Worm (Caenorhabditis elegans) whole organism, L1 larva: ENCODE measurements around the gene oma-2.
A peak's percentile ranks its signal among the peaks of the same experiment; 100 is the strongest.

ENCODE experiments used
- C16A3.4 ChIP-seq: fragments of 150-350 bp; optimal IDR thresholded peaks from 2 replicates; lab custom pipeline; 2014; ENCODE audit warnings: missing biosample characterization, missing genetic modification characterization
- Y116A8C.19 ChIP-seq: sonication (generic microtip); optimal IDR thresholded peaks from 2 replicates; lab custom pipeline; 2016; ENCODE audit warnings: missing compliant biosample characterization, missing genetic modification characterization, borderline replicate concordance
- alr-1 ChIP-seq: fragments of 200-800 bp; sonication (Bioruptor generic); optimal IDR thresholded peaks from 2 replicates; lab custom pipeline; 2018; ENCODE audit warnings: borderline replicate concordance, mild to moderate bottlenecking, missing genetic modification characterization, missing compliant biosample characterization
- aly-2 ChIP-seq: fragments of 150-350 bp; optimal IDR thresholded peaks from 2 replicates; lab custom pipeline; 2014; ENCODE audit warnings: missing biosample characterization, missing genetic modification characterization
- blmp-1 ChIP-seq: fragments of 150-350 bp; optimal IDR thresholded peaks from 2 replicates; lab custom pipeline; 2014; ENCODE audit warnings: missing biosample characterization, missing genetic modification characterization
- ceh-90 ChIP-seq: sonication (generic microtip); optimal IDR thresholded peaks from 2 replicates; lab custom pipeline; 2016; ENCODE audit warnings: missing genetic modification characterization, missing compliant biosample characterization
- ces-1 ChIP-seq: fragments of 150-350 bp; optimal IDR thresholded peaks from 2 replicates; lab custom pipeline; 2014; ENCODE audit warnings: missing biosample characterization, missing genetic modification reagents, missing genetic modification characterization
- dpl-1 ChIP-seq, 3 experiments: fragments of 150-350 bp in 2 of 3; sonication (generic microtip) in 1 of 3; optimal IDR thresholded peaks; 2 replicates each; lab custom pipeline; 2014 to 2017; ENCODE audit warnings: missing biosample characterization in 3 of 3, missing genetic modification characterization in 3 of 3, missing genetic modification reagents in 3 of 3
- efl-1 ChIP-seq, 4 experiments: fragments of 150-350 bp; optimal IDR thresholded peaks in 3 of 4; peaks in 1 of 4; 1 replicate in 1 of 4; 2 replicates in 3 of 4; lab custom pipeline; 2014; ENCODE audit warnings: missing biosample characterization in 2 of 4, missing genetic modification characterization in 2 of 4, missing genetic modification reagents in 2 of 4
- elt-3 ChIP-seq, 6 experiments: fragments of 150-350 bp in 1 of 6; sonication (generic microtip); optimal IDR thresholded peaks; 2 replicates each; lab custom pipeline; 2017 to 2018; ENCODE audit warnings: missing biosample characterization in 6 of 6, missing genetic modification characterization in 6 of 6, inconsistent platforms in 1 of 6
- fos-1 ChIP-seq: fragments of 150-350 bp; optimal IDR thresholded peaks from 2 replicates; lab custom pipeline; 2014; ENCODE audit warnings: missing biosample characterization, missing genetic modification characterization
- grh-1 ChIP-seq: fragments of 200-800 bp; sonication (Bioruptor generic); IDR thresholded peaks from 2 replicates; pipeline ENCODE4 v1.3.6; 2022; ENCODE audit warnings: missing genetic modification reagents, missing genetic modification characterization, missing compliant biosample characterization
- hlh-17 ChIP-seq: fragments of 200-800 bp; sonication (Bioruptor generic); optimal IDR thresholded peaks from 2 replicates; lab custom pipeline; 2018; ENCODE audit warnings: missing genetic modification characterization, mild to moderate bottlenecking, missing compliant biosample characterization, moderate library complexity, borderline replicate concordance
- hlh-4 ChIP-seq: sonication (generic microtip); optimal IDR thresholded peaks from 2 replicates; lab custom pipeline; 2016; ENCODE audit warnings: mild to moderate bottlenecking, missing genetic modification characterization, missing compliant biosample characterization
- irx-1 ChIP-seq: sonication (generic microtip); optimal IDR thresholded peaks from 2 replicates; lab custom pipeline; 2016; ENCODE audit warnings: missing genetic modification characterization, missing compliant biosample characterization
- isw-1 ChIP-seq: fragments of 200-800 bp; sonication (Bioruptor generic); IDR thresholded peaks from 2 replicates; pipeline ENCODE4 v1.3.6; 2022; ENCODE audit warnings: missing genetic modification characterization, missing compliant biosample characterization
- lin-13 ChIP-seq: fragments of 150-350 bp; optimal IDR thresholded peaks from 2 replicates; lab custom pipeline; 2014; ENCODE audit warnings: missing biosample characterization, missing genetic modification reagents, missing genetic modification characterization
- lin-14 ChIP-seq: fragments of 200-800 bp; sonication (Bioruptor generic); optimal IDR thresholded peaks from 2 replicates; lab custom pipeline; 2018; ENCODE audit warnings: mild to moderate bottlenecking, missing genetic modification characterization, moderate library complexity, missing compliant biosample characterization
- lin-15B ChIP-seq: fragments of 150-350 bp; sonication (generic microtip); optimal IDR thresholded peaks from 3 replicates; lab custom pipeline; 2014; ENCODE audit warnings: missing biosample characterization, missing genetic modification characterization
- lin-35 ChIP-seq, 2 experiments: fragments of 150-350 bp; optimal IDR thresholded peaks; 2 replicates each; lab custom pipeline; 2014; ENCODE audit warnings: missing biosample characterization in 2 of 2, missing genetic modification characterization in 2 of 2, missing genetic modification reagents in 2 of 2
- lin-39 ChIP-seq: fragments of 150-350 bp; optimal IDR thresholded peaks from 2 replicates; lab custom pipeline; 2014; ENCODE audit warnings: missing biosample characterization, missing genetic modification reagents, missing genetic modification characterization
- lsy-2 ChIP-seq, 2 experiments: fragments of 150-350 bp; optimal IDR thresholded peaks; 2 replicates each; lab custom pipeline; 2014; ENCODE audit warnings: missing biosample characterization in 2 of 2, missing genetic modification characterization in 2 of 2
- mdl-1 ChIP-seq, 2 experiments: fragments of 150-350 bp; optimal IDR thresholded peaks; 2 replicates each; lab custom pipeline; 2014 to 2017; ENCODE audit warnings: missing biosample characterization in 2 of 2, missing genetic modification characterization in 2 of 2, inconsistent platforms in 1 of 2
- nhr-12 ChIP-seq: sonication (generic microtip); optimal IDR thresholded peaks from 2 replicates; lab custom pipeline; 2017; ENCODE audit warnings: missing biosample characterization, missing genetic modification characterization
- nhr-19 ChIP-seq: fragments of 200-800 bp; sonication (Bioruptor generic); conservative IDR thresholded peaks from 2 replicates; pipeline ENCODE4 v1.3.6; 2022; ENCODE audit warnings: missing genetic modification characterization, missing compliant biosample characterization
- nhr-20 ChIP-seq: sonication (generic microtip); optimal IDR thresholded peaks from 2 replicates; lab custom pipeline; 2016; ENCODE audit warnings: mild to moderate bottlenecking, missing genetic modification characterization, missing compliant biosample characterization
- nhr-47 ChIP-seq: sonication (generic microtip); optimal IDR thresholded peaks from 2 replicates; lab custom pipeline; 2016; ENCODE audit warnings: mild to moderate bottlenecking, missing genetic modification characterization, moderate library complexity, missing compliant biosample characterization
- nhr-71 ChIP-seq: sonication (generic microtip); optimal IDR thresholded peaks from 2 replicates; lab custom pipeline; 2016; ENCODE audit warnings: mild to moderate bottlenecking, missing genetic modification characterization, moderate library complexity, missing compliant biosample characterization
- nhr-76 ChIP-seq: sonication (generic microtip); optimal IDR thresholded peaks from 2 replicates; lab custom pipeline; 2017; ENCODE audit warnings: missing biosample characterization, missing genetic modification characterization
- nhr-85 ChIP-seq: sonication (generic microtip); peaks from one replicate; lab custom pipeline; 2016; ENCODE audit warnings: missing genetic modification characterization, inconsistent platforms, missing compliant biosample characterization
- nhr-90 ChIP-seq: sonication (generic microtip); optimal IDR thresholded peaks from 2 replicates; lab custom pipeline; 2016; ENCODE audit warnings: mild to moderate bottlenecking, missing genetic modification characterization, missing compliant biosample characterization; ENCODE audit not compliant: poor library complexity
- pag-3 ChIP-seq: sonication (generic microtip); optimal IDR thresholded peaks from 2 replicates; lab custom pipeline; 2017; ENCODE audit warnings: missing genetic modification characterization, mild to moderate bottlenecking, missing compliant biosample characterization, antibody characterized with exemption, borderline replicate concordance; ENCODE audit not compliant: insufficient read depth
- snpc-4 ChIP-seq: fragments of 150-350 bp; optimal IDR thresholded peaks from 2 replicates; lab custom pipeline; 2014; ENCODE audit warnings: missing biosample characterization, missing genetic modification characterization
- snu-23 ChIP-seq: sonication (generic microtip); optimal IDR thresholded peaks from 2 replicates; lab custom pipeline; 2016; ENCODE audit warnings: missing genetic modification characterization, missing compliant biosample characterization
- sptf-1 ChIP-seq: fragments of 150-350 bp; optimal IDR thresholded peaks from 2 replicates; lab custom pipeline; 2014; ENCODE audit warnings: missing biosample characterization, missing genetic modification characterization
- sup-37 ChIP-seq: fragments of 200-800 bp; sonication (Bioruptor generic); optimal IDR thresholded peaks from 2 replicates; lab custom pipeline; 2018; ENCODE audit warnings: mild to moderate bottlenecking, missing genetic modification characterization, missing compliant biosample characterization
- swsn-7 ChIP-seq: sonication (generic microtip); optimal IDR thresholded peaks from 2 replicates; lab custom pipeline; 2016; ENCODE audit warnings: missing genetic modification characterization, missing compliant biosample characterization
- tbx-2 ChIP-seq: sonication (generic microtip); optimal IDR thresholded peaks from 2 replicates; lab custom pipeline; 2016; ENCODE audit warnings: missing genetic modification characterization, missing compliant biosample characterization
- unc-130 ChIP-seq: fragments of 150-350 bp; optimal IDR thresholded peaks from 2 replicates; lab custom pipeline; 2017; ENCODE audit warnings: missing biosample characterization, missing genetic modification characterization, inconsistent platforms
- unc-30 ChIP-seq: sonication (generic microtip); optimal IDR thresholded peaks from 2 replicates; lab custom pipeline; 2017; ENCODE audit warnings: missing biosample characterization, missing genetic modification characterization
- unc-62 ChIP-seq: fragments of 150-350 bp; optimal IDR thresholded peaks from 2 replicates; lab custom pipeline; 2014; ENCODE audit warnings: missing biosample characterization, missing genetic modification reagents, missing genetic modification characterization
- unc-98 ChIP-seq: fragments of 200-800 bp; sonication (Bioruptor generic); IDR thresholded peaks from 2 replicates; pipeline ENCODE4 v1.3.6; 2022; ENCODE audit warnings: missing genetic modification characterization, missing compliant biosample characterization
- xbp-1 ChIP-seq: sonication (generic microtip); optimal IDR thresholded peaks from 2 replicates; lab custom pipeline; 2016; ENCODE audit warnings: missing genetic modification characterization, missing compliant biosample characterization
- zag-1 ChIP-seq: fragments of 150-350 bp; optimal IDR thresholded peaks from 2 replicates; lab custom pipeline; 2014; ENCODE audit warnings: missing biosample characterization, missing genetic modification characterization
- ztf-11 ChIP-seq, 2 experiments: sonication (generic microtip); optimal IDR thresholded peaks; 2 replicates each; lab custom pipeline; 2016 to 2017; ENCODE audit warnings: missing genetic modification characterization in 2 of 2, missing biosample characterization in 1 of 2, missing compliant biosample characterization in 1 of 2

The oma-2 gene

ce11 chrV:8026343-8026742 is 2.9 kb upstream of the oma-2 start, which contains the start of gene F43H9.4:
Gene F43H9.4 (plus strand): TSS chrV:8026708.
- TF ChIP-seq lin-35 (GFP tag; optimal IDR thresholded peaks at IDR 0.05; lab: Kevin White, UChicago) (peak in 1 of 2 experiments; percentile 8), efl-1 (optimal IDR thresholded peaks at IDR 0.05; lab: Kevin White, UChicago) (no peak), efl-1 (GFP tag; optimal IDR thresholded peaks at IDR 0.05 in 1 of 2; lab: Kevin White, UChicago) (no peak), sup-37 (GFP tag; lab: Kevin White, UChicago) (no peak), mdl-1 (tag; optimal IDR thresholded peaks at IDR 0.05; lab: Kevin White, UChicago) (peak in 1 of 2 experiments; percentile 77), unc-30 (tag; lab: Kevin White, UChicago) (no peak), ztf-11 (tag; optimal IDR thresholded peaks at IDR 0.05; lab: Kevin White, UChicago) (no peak), swsn-7 (tag; lab: Kevin White, UChicago) (no peak), Y116A8C.19 (no peak), ces-1 (no peak), lin-15B (tag; lab: Kevin White, UChicago) (no peak), C16A3.4 (no peak), nhr-20 (tag; lab: Kevin White, UChicago) (peak; percentile 82), isw-1 (GFP tag; lab: Robert Waterston, UW) (no peak), dpl-1 (GFP tag; optimal IDR thresholded peaks at IDR 0.05; lab: Kevin White, UChicago) (peak in 1 of 3 experiments; percentile 9), nhr-76 (tag; lab: Kevin White, UChicago) (no peak), sptf-1 (tag; lab: Kevin White, UChicago) (no peak), blmp-1 (peak; percentile 62), xbp-1 (tag; lab: Kevin White, UChicago) (peak; percentile 87), fos-1 (tag; lab: Kevin White, UChicago) (no peak), hlh-4 (tag; lab: Kevin White, UChicago) (no peak), elt-3 (tag; optimal IDR thresholded peaks at IDR 0.05; lab: Kevin White, UChicago) (peak in 5 of 6 experiments; percentile 47 to 94 (median 62)), lin-13 (no peak), nhr-19 (GFP tag; lab: Robert Waterston, UW) (no peak; the same call in 1 of the 2 replicates), ceh-90 (tag; lab: Kevin White, UChicago) (no peak), nhr-90 (tag; lab: Kevin White, UChicago) (peak; percentile 48), snu-23 (peak; percentile 64), lin-39 (tag; lab: Kevin White, UChicago) (no peak), zag-1 (tag; lab: Kevin White, UChicago) (no peak), unc-98 (GFP tag; lab: Robert Waterston, UW) (no peak), lin-14 (GFP tag; lab: Kevin White, UChicago) (peak; percentile 74), tbx-2 (tag; lab: Kevin White, UChicago) (peak; percentile 20), nhr-12 (no peak), pag-3 (tag; lab: Kevin White, UChicago) (peak; percentile 26), hlh-17 (GFP tag; lab: Kevin White, UChicago) (no peak), irx-1 (tag; lab: Kevin White, UChicago) (no peak), unc-62 (GFP tag; lab: Kevin White, UChicago) (no peak), alr-1 (no peak), unc-130 (tag; lab: Kevin White, UChicago) (peak; percentile 18), lsy-2 (tag; optimal IDR thresholded peaks at IDR 0.05; lab: Kevin White, UChicago) (peak in 1 of 2 experiments; percentile 3), snpc-4 (tag; lab: Kevin White, UChicago) (no peak), grh-1 (GFP tag; lab: Robert Waterston, UW) (peak; percentile 39; the same call in 1 of the 2 replicates), aly-2 (tag; lab: Kevin White, UChicago) (no peak), nhr-85 (tag; lab: Kevin White, UChicago) (peak; percentile 91), nhr-71 (tag; lab: Kevin White, UChicago) (peak; percentile 63), nhr-47 (tag; lab: Kevin White, UChicago) (peak; percentile 30)
